Worm (Caenorhabditis elegans) whole organism, L3 larva: Measurements from ENCODE around the gene unc-76.

Experiments
- unc-39 ChIP-seq: sonication (generic microtip); optimal IDR thresholded peaks from 4 replicates; lab custom pipeline; 2017; ENCODE audit warnings: missing biosample characterization, missing genetic modification characterization
- zag-1 ChIP-seq: fragments of 150-350 bp; optimal IDR thresholded peaks from 2 replicates; lab custom pipeline; 2014; ENCODE audit warnings: missing biosample characterization, missing genetic modification characterization

- TF ChIP-seq unc-39 (tag; lab: Kevin White, UChicago): no peak
- TF ChIP-seq zag-1 (tag; lab: Kevin White, UChicago): no peak
Measured at ce11 chrV:15058423-15058822, 13.1 kb upstream of the unc-76 start.
